Fruit fly (Drosophila melanogaster) whole organism, embryonic: Measurements from ENCODE around the gene GAPcenA.

ENCODE experiments used
- BtbVII ChIP-seq: fragments of 200-800 bp; sonication (Bioruptor generic); optimal IDR thresholded peaks from 3 replicates; lab custom pipeline; 2017; ENCODE audit warnings: missing biosample characterization, mild to moderate bottlenecking, missing genetic modification characterization
- CG11085 ChIP-seq: fragments of 200-800 bp; sonication (Bioruptor generic); IDR thresholded peaks from 2 replicates; pipeline ENCODE4 v1.3.6; 2022; ENCODE audit warnings: missing biosample characterization, missing genetic modification characterization
- CG12071 ChIP-seq: fragments of 200-800 bp; sonication (Bioruptor generic); optimal IDR thresholded peaks from 3 replicates; lab custom pipeline; 2018; ENCODE audit warnings: missing biosample characterization, mild to moderate bottlenecking, missing genetic modification characterization
- CG12236 ChIP-seq: fragments of 200-800 bp; sonication (Bioruptor generic); optimal IDR thresholded peaks from 2 replicates; lab custom pipeline; 2016; ENCODE audit warnings: missing biosample characterization, missing genetic modification characterization
- CG12299 ChIP-seq: fragments of 200-800 bp; sonication (Bioruptor generic); optimal IDR thresholded peaks from 2 replicates; lab custom pipeline; 2018; ENCODE audit warnings: missing biosample characterization, mild to moderate bottlenecking, missing genetic modification characterization
- CG13296 ChIP-seq: fragments of 200-800 bp; sonication (Bioruptor generic); optimal IDR thresholded peaks from 3 replicates; lab custom pipeline; 2018; ENCODE audit warnings: missing biosample characterization, mild to moderate bottlenecking, missing genetic modification characterization
- CG14441 ChIP-seq: fragments of 200-800 bp; sonication (Bioruptor generic); IDR thresholded peaks from 2 replicates; pipeline ENCODE4 v1.3.6; 2022; ENCODE audit warnings: missing biosample characterization, missing genetic modification characterization
- CG17186 ChIP-seq: fragments of 200-800 bp; sonication (Bioruptor generic); optimal IDR thresholded peaks from 3 replicates; lab custom pipeline; 2017; ENCODE audit warnings: missing biosample characterization, missing genetic modification reagents, missing genetic modification characterization
- CG17568 ChIP-seq: fragments of 200-800 bp; sonication (Bioruptor generic); optimal IDR thresholded peaks from 2 replicates; lab custom pipeline; 2018; ENCODE audit warnings: missing biosample characterization, mild to moderate bottlenecking, missing genetic modification characterization, moderate library complexity
- CG30403 ChIP-seq: fragments of 200-800 bp; sonication (Bioruptor generic); optimal IDR thresholded peaks from 3 replicates; lab custom pipeline; 2016; ENCODE audit warnings: missing biosample characterization, missing genetic modification characterization
- CG3163 ChIP-seq: fragments of 200-800 bp; sonication (Bioruptor generic); optimal IDR thresholded peaks from 3 replicates; lab custom pipeline; 2016; ENCODE audit warnings: missing biosample characterization, missing genetic modification characterization
- CG33213 ChIP-seq: fragments of 200-800 bp; sonication (Bioruptor generic); optimal IDR thresholded peaks from 3 replicates; lab custom pipeline; 2016; ENCODE audit warnings: missing biosample characterization, missing genetic modification characterization
- CG33557 ChIP-seq: fragments of 200-800 bp; sonication (Bioruptor generic); optimal IDR thresholded peaks from 2 replicates; lab custom pipeline; 2019; ENCODE audit warnings: missing biosample characterization, mild to moderate bottlenecking, missing genetic modification characterization, moderate library complexity
- CG5245 ChIP-seq: fragments of 200-800 bp; sonication (Bioruptor generic); optimal IDR thresholded peaks from 3 replicates; lab custom pipeline; 2016; ENCODE audit warnings: missing biosample characterization, missing genetic modification characterization
- CG8359 ChIP-seq: fragments of 200-800 bp; sonication (Bioruptor generic); optimal IDR thresholded peaks from 2 replicates; lab custom pipeline; 2017; ENCODE audit warnings: missing biosample characterization, mild to moderate bottlenecking, missing genetic modification characterization, borderline replicate concordance
- CG8944 ChIP-seq: fragments of 200-800 bp; sonication (Bioruptor generic); optimal IDR thresholded peaks from 3 replicates; lab custom pipeline; 2016; ENCODE audit warnings: missing biosample characterization, missing genetic modification characterization
- CG9215 ChIP-seq: fragments of 200-800 bp; sonication (Bioruptor generic); IDR thresholded peaks from 2 replicates; pipeline ENCODE4 v1.3.6; 2022; ENCODE audit warnings: missing biosample characterization, missing genetic modification characterization
- CG9609 ChIP-seq: fragments of 200-800 bp; sonication (Bioruptor generic); optimal IDR thresholded peaks from 3 replicates; lab custom pipeline; 2016; ENCODE audit warnings: missing biosample characterization, missing genetic modification characterization
- CTCF ChIP-seq: fragments of 200-800 bp; sonication (Bioruptor generic); optimal IDR thresholded peaks from 2 replicates; lab custom pipeline; 2017; ENCODE audit warnings: missing biosample characterization, mild to moderate bottlenecking, missing genetic modification characterization, moderate library complexity
- Camta ChIP-seq: fragments of 200-800 bp; sonication (Bioruptor generic); optimal IDR thresholded peaks from 2 replicates; lab custom pipeline; 2016; ENCODE audit warnings: missing biosample characterization, missing genetic modification characterization
- Fer2 ChIP-seq: fragments of 200-800 bp; sonication (Bioruptor generic); optimal IDR thresholded peaks from 2 replicates; lab custom pipeline; 2018; ENCODE audit warnings: missing biosample characterization, mild to moderate bottlenecking, missing genetic modification characterization, moderate library complexity
- HLHmδ ChIP-seq: fragments of 200-800 bp; sonication (Bioruptor generic); optimal IDR thresholded peaks from 2 replicates; lab custom pipeline; 2018; ENCODE audit warnings: missing biosample characterization, mild to moderate bottlenecking, missing genetic modification characterization, moderate library complexity
- Med ChIP-seq: fragments of 200-800 bp; sonication (Bioruptor generic); peaks from one replicate; lab custom pipeline; 2016; ENCODE audit warnings: missing biosample characterization, missing genetic modification characterization, mild to moderate bottlenecking, inconsistent platforms, moderate library complexity
- Myb ChIP-seq: fragments of 200-800 bp; sonication (Bioruptor generic); optimal IDR thresholded peaks from 2 replicates; lab custom pipeline; 2016; ENCODE audit warnings: missing biosample characterization, missing genetic modification characterization
- NK7.1 ChIP-seq: fragments of 200-800 bp; sonication (Bioruptor generic); optimal IDR thresholded peaks from 3 replicates; lab custom pipeline; 2016; ENCODE audit warnings: missing biosample characterization, missing genetic modification characterization
- Poxn ChIP-seq: fragments of 200-800 bp; sonication (Bioruptor generic); IDR thresholded peaks from 2 replicates; pipeline ENCODE4 v1.3.6; 2022; ENCODE audit warnings: missing biosample characterization, missing genetic modification characterization
- Sin3A ChIP-seq: fragments of >200 bp; optimal IDR thresholded peaks from 2 replicates; lab custom pipeline; 2018
- Sox100B ChIP-seq: fragments of 200-800 bp; sonication (Bioruptor generic); optimal IDR thresholded peaks from 3 replicates; lab custom pipeline; 2018; ENCODE audit warnings: missing biosample characterization, mild to moderate bottlenecking, missing genetic modification characterization
- Usf ChIP-seq: fragments of 200-800 bp; sonication (Bioruptor generic); optimal IDR thresholded peaks from 2 replicates; lab custom pipeline; 2017; ENCODE audit warnings: missing genotype, missing biosample characterization, missing genetic modification characterization
- ara ChIP-seq: fragments of 200-800 bp; sonication (Bioruptor generic); IDR thresholded peaks from 2 replicates; pipeline ENCODE4 v1.3.6; 2022; ENCODE audit warnings: missing biosample characterization, missing genetic modification characterization
- bigmax ChIP-seq: fragments of 200-800 bp; sonication (Bioruptor generic); optimal IDR thresholded peaks from 2 replicates; lab custom pipeline; 2018; ENCODE audit warnings: missing biosample characterization, mild to moderate bottlenecking, missing genetic modification characterization
- ems ChIP-seq: fragments of 200-800 bp; sonication (Bioruptor generic); optimal IDR thresholded peaks from 3 replicates; lab custom pipeline; 2016; ENCODE audit warnings: missing biosample characterization, missing genetic modification characterization
- exex ChIP-seq: fragments of 200-800 bp; sonication (Bioruptor generic); optimal IDR thresholded peaks from 4 replicates; lab custom pipeline; 2018; ENCODE audit warnings: missing biosample characterization, mild to moderate bottlenecking, missing genetic modification characterization, moderate library complexity
- fd102C ChIP-seq: fragments of 200-800 bp; sonication (Bioruptor generic); optimal IDR thresholded peaks from 2 replicates; lab custom pipeline; 2018; ENCODE audit warnings: missing biosample characterization, mild to moderate bottlenecking, missing genetic modification characterization, moderate library complexity
- ftz-f1 ChIP-seq: fragments of 200-800 bp; sonication (Bioruptor generic); optimal IDR thresholded peaks from 2 replicates; lab custom pipeline; 2016; ENCODE audit warnings: missing biosample characterization, missing genetic modification characterization
- gro ChIP-seq: fragments of 200-800 bp; sonication (Bioruptor generic); optimal IDR thresholded peaks from 2 replicates; lab custom pipeline; 2016; ENCODE audit warnings: missing biosample characterization, missing genetic modification characterization
- hbn ChIP-seq: fragments of 200-800 bp; sonication (Bioruptor generic); IDR thresholded peaks from 2 replicates; pipeline ENCODE4 v1.3.6; 2022; ENCODE audit warnings: missing biosample characterization, missing genetic modification characterization; ENCODE audit not compliant: partially characterized antibody
- lab ChIP-seq: fragments of 200-800 bp; sonication (Bioruptor generic); optimal IDR thresholded peaks from 3 replicates; lab custom pipeline; 2017; ENCODE audit warnings: missing biosample characterization, missing genetic modification characterization, mild to moderate bottlenecking, moderate library complexity, missing genetic modification reagents
- lola ChIP-seq, 3 experiments: fragments of >200 bp in 2 of 3; fragments of 200-800 bp in 1 of 3; sonication (Bioruptor generic) in 1 of 3; optimal IDR thresholded peaks; 2 replicates each; lab custom pipeline; 2017 to 2019; ENCODE audit warnings: missing biosample characterization in 3 of 3, missing genetic modification characterization in 3 of 3, mild to moderate bottlenecking in 1 of 3, moderate library complexity in 1 of 3
- odd ChIP-seq: fragments of 200-800 bp; sonication (Bioruptor generic); optimal IDR thresholded peaks from 2 replicates; lab custom pipeline; 2017; ENCODE audit warnings: missing biosample characterization, mild to moderate bottlenecking, missing genetic modification characterization
- pita ChIP-seq: fragments of 200-800 bp; sonication (Bioruptor generic); optimal IDR thresholded peaks from 2 replicates; lab custom pipeline; 2017; ENCODE audit warnings: missing biosample characterization, mild to moderate bottlenecking, missing genetic modification characterization
- prd ChIP-seq, 3 experiments: fragments of >200 bp in 2 of 3; fragments of 200-800 bp in 1 of 3; sonication (Bioruptor generic) in 1 of 3; optimal IDR thresholded peaks in 2 of 3; IDR thresholded peaks in 1 of 3; 2 replicates in 2 of 3; 3 replicates in 1 of 3; pipeline versions ENCODE4 v1.3.6 to Lab custom; 2017 to 2022; ENCODE audit warnings: missing biosample characterization in 1 of 3, missing genetic modification characterization in 1 of 3
- row ChIP-seq: fragments of 200-800 bp; sonication (Bioruptor generic); IDR thresholded peaks from 3 replicates; pipeline ENCODE4 v1.3.6; 2022; ENCODE audit warnings: missing biosample characterization, missing genetic modification characterization
- run ChIP-seq: fragments of 200-800 bp; sonication (Bioruptor generic); optimal IDR thresholded peaks from 3 replicates; lab custom pipeline; 2018; ENCODE audit warnings: missing biosample characterization, mild to moderate bottlenecking, missing genetic modification characterization
- shn ChIP-seq: fragments of 200-800 bp; sonication (Bioruptor generic); optimal IDR thresholded peaks from 3 replicates; lab custom pipeline; 2016; ENCODE audit warnings: missing biosample characterization, missing genetic modification characterization
- slou ChIP-seq: fragments of 200-800 bp; sonication (Bioruptor generic); optimal IDR thresholded peaks from 3 replicates; lab custom pipeline; 2016; ENCODE audit warnings: missing biosample characterization, missing genetic modification characterization
- unc-4 ChIP-seq: fragments of 200-800 bp; sonication (Bioruptor generic); IDR thresholded peaks from 2 replicates; pipeline ENCODE4 v1.3.6; 2022; ENCODE audit warnings: missing biosample characterization, missing genetic modification characterization; ENCODE audit not compliant: partially characterized antibody
- wdn ChIP-seq: fragments of 200-800 bp; sonication (Bioruptor generic); IDR thresholded peaks from 2 replicates; pipeline ENCODE4 v1.3.6; 2022; ENCODE audit warnings: missing biosample characterization, missing genetic modification characterization
- z ChIP-seq: fragments of 200-800 bp; sonication (Bioruptor generic); IDR thresholded peaks from 3 replicates; pipeline ENCODE4 v1.3.6; 2022; ENCODE audit warnings: missing biosample characterization, missing genetic modification characterization

Gene GAPcenA

DNA sequence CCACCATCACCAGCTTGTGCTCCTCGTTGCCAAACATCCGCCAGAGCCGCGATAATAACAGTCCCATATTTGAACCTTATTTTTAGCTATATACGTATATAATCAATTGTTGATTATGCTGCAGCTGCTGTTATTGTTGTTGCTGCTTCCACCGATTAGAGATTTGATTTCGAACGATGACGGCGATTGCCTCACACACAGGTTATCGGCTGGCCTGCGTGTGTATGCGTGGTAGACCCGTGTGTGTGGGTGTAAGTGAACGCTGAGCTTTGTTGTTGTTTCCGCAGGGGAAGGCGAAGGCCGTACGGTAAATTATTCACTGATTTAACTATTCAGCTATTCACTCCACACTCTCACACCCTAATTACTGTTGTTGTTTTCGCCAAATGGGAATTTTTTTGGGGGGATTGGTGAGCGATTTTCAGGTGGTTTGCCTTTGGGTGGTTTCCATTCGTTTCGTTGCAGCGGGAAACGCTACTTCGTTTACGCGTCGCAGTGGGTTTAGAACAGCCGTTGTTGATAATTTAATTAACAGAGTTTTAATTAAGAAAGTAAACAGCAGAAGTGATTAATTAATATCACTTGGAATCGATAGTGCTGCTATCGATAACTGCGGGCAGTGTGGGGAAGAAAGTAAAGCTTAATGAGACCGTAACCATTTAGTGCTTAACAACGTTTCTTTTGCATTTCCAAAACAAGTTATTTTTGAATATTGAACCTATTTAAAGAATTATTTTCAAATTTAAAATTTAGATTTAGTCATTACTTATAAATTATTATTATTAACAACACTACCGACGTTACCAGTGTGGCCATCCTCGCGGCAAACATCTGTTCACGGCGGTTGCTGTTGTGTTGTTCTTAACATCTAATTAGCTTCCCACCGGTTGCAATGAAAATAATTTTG, 46.9 kb upstream of the GAPcenA start, which contains the start of the genes Arl5 and CG13671 (continued):
- TF ChIP-seq gro (GFP tag; lab: Kevin White, UChicago) (peak; percentile 27), wdn (GFP tag; lab: Robert Waterston, UW) (peak; percentile 49; the same call in 1 of the 2 replicates), ftz-f1 (peak; percentile 74), HLHmδ (GFP tag; lab: Kevin White, UChicago) (no peak), CG30403 (GFP tag; lab: Kevin White, UChicago) (peak; percentile 89), CG9215 (GFP tag; lab: Robert Waterston, UW) (peak; percentile 71), ara (GFP tag; lab: Robert Waterston, UW) (peak; percentile 67; the same call in 1 of the 2 replicates), fd102C (GFP tag; lab: Kevin White, UChicago) (peak; percentile 19), CG33213 (GFP tag; lab: Kevin White, UChicago) (peak; percentile 74), CG8944 (GFP tag; lab: Kevin White, UChicago) (peak; percentile 39), CTCF (GFP tag; lab: Kevin White, UChicago) (peak; percentile 1), shn (GFP tag; lab: Kevin White, UChicago) (peak; percentile 50), hbn (GFP tag; lab: Robert Waterston, UW) (peak; percentile 73), NK7.1 (no peak), CG13296 (GFP tag; lab: Kevin White, UChicago) (peak; percentile 66), CG14441 (GFP tag; lab: Robert Waterston, UW) (peak; percentile 74), unc-4 (peak; percentile 80), CG5245 (GFP tag; lab: Kevin White, UChicago) (peak; percentile 76), CG3163 (peak; percentile 60), odd (GFP tag; lab: Kevin White, UChicago) (no peak), pita (GFP tag; lab: Kevin White, UChicago) (no peak), CG11085 (GFP tag; lab: Robert Waterston, UW) (peak; percentile 71), Myb (GFP tag; lab: Kevin White, UChicago) (peak; percentile 62), CG12071 (no peak), slou (GFP tag; lab: Kevin White, UChicago) (peak; percentile 79), ems (GFP tag; lab: Kevin White, UChicago) (peak; percentile 53), Sox100B (peak; percentile 66), CG12299 (peak; percentile 22), Poxn (GFP tag; lab: Robert Waterston, UW) (no peak), row (GFP tag; lab: Robert Waterston, UW) (peak; percentile 68), Sin3A (lab: Kevin White, UChicago) (peak; percentile 67), BtbVII (GFP tag; lab: Kevin White, UChicago) (no peak), z (GFP tag; lab: Robert Waterston, UW) (no peak), lola (GFP tag; optimal IDR thresholded peaks at IDR 0.05; lab: Kevin White, UChicago) (peak in 2 of 3 experiments; percentile 16 to 60), lab (GFP tag; lab: Kevin White, UChicago) (peak; percentile 82), Med (GFP tag; lab: Kevin White, UChicago) (peak; percentile 92), Usf (GFP tag; lab: Kevin White, UChicago) (peak; percentile 19), CG17186 (GFP tag; lab: Kevin White, UChicago) (peak; percentile 3), CG17568 (no peak), CG33557 (peak; percentile 36), prd (optimal IDR thresholded peaks at IDR 0.05; lab: Kevin White, UChicago) (no peak), prd (GFP tag; IDR thresholded peaks at IDR 0.05; lab: Robert Waterston, UW) (peak; percentile 91), CG12236 (peak; percentile 5), exex (tag; lab: Kevin White, UChicago) (peak; percentile 85), Camta (GFP tag; lab: Kevin White, UChicago) (peak; percentile 47), bigmax (no peak), CG8359 (GFP tag; lab: Kevin White, UChicago) (no peak), run (tag; lab: Kevin White, UChicago) (no peak), Fer2 (no peak), CG9609 (GFP tag; lab: Kevin White, UChicago) (peak; percentile 67)
